Worm (Caenorhabditis elegans) whole organism, midembryonic: ENCODE measurements around the gene F58A6.9.

ENCODE experiments used
- flt-1 ChIP-seq: fragments of 200-800 bp; sonication (Bioruptor generic); IDR thresholded peaks from 2 replicates; pipeline ENCODE4 v1.3.6; 2022; ENCODE audit warnings: missing genetic modification characterization, missing compliant biosample characterization
- ref-1 ChIP-seq: fragments of 200-800 bp; sonication (Bioruptor generic); conservative IDR thresholded peaks from 2 replicates; pipeline ENCODE4 v1.3.6; 2022; ENCODE audit warnings: missing genetic modification reagents, missing genetic modification characterization, missing compliant biosample characterization
- ztf-23 ChIP-seq: fragments of 200-800 bp; sonication (Bioruptor generic); IDR thresholded peaks from 2 replicates; pipeline ENCODE4 v1.3.6; 2022; ENCODE audit warnings: missing genetic modification reagents, missing genetic modification characterization, missing compliant biosample characterization

DNA sequence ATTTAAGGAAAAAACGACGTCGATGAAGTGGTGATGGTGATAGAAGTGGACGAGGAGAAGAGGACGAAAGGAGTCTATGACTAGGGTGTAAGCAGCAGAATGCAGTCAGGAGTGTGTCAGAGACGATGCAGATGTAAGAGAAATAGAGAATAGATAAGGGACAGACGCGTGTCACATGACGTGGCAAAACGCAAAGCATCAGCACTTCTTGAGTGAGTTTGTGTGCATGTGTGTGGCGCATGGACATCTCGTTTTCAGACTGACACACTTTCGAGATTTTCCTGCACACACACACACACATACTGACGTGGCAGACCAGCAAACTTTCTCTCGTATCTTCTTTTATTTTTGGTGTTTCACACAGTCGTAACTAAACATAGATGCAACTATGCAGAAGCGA, 23.8 kb upstream of the F58A6.9 start:
- TF ChIP-seq flt-1 (GFP tag; lab: Robert Waterston, UW) (no peak; the same call in 1 of the 2 replicates), ztf-23 (GFP tag; lab: Robert Waterston, UW) (no peak), ref-1 (GFP tag; lab: Robert Waterston, UW) (no peak)
